Fruit fly (Drosophila melanogaster): Measurements from ENCODE around the gene Pstk.

Pstk gene

DNA sequence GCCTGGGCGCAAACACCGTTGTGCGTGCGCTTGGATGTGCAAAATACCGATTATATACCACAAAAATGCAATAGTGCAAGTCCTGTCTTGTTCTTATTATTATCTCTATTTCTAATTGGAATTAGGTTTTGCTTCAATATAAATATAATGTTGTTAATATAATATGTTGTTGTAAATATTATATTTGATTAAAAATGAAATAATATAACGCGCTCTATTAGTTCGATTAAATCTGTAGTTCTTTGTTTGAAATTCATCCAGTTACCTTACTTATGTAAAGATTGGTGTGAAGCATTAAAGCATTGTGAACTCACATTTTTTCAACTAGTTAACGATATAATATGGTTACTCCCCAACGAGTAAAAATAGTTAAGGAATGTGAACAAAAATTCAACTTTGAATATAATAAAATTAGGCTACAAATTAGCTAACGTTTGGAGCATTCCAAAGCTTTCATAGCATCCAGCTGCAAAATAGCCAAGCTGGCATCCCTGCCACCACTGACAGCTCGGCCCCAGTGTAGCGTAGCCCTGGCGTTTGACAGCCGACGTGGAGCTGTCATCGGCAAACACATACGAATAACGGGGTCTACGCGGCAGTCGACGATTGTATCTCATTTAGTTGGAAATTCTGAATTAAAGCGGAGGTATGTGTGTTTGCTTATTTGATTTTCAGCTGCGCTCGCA is 24.6 kb upstream of the Pstk start, which contains the start of the genes CG12237 and Sec61gamma (continued):
- TF ChIP-seq br (GFP tag; optimal IDR thresholded peaks at IDR 0.05), result no peak
- TF ChIP-seq rgr (GFP tag; optimal IDR thresholded peaks at IDR 0.05), result no peak
- peak; percentile 94 for TF ChIP-seq Myc (optimal IDR thresholded peaks at IDR 0.05)
- no peak for TF ChIP-seq lola (GFP tag; optimal IDR thresholded peaks at IDR 0.05)
- TF ChIP-seq dmrt93B (GFP tag; optimal IDR thresholded peaks at IDR 0.05), result no peak
- no peak for TF ChIP-seq ey (GFP tag; optimal IDR thresholded peaks at IDR 0.05)
- TF ChIP-seq psq (GFP tag; optimal IDR thresholded peaks at IDR 0.05), result no peak
- no peak for TF ChIP-seq CG32264 (GFP tag; optimal IDR thresholded peaks at IDR 0.05)
- no peak for TF ChIP-seq OdsH (GFP tag; optimal IDR thresholded peaks at IDR 0.05)
- no peak for TF ChIP-seq CG9705 (GFP tag; optimal IDR thresholded peaks at IDR 0.05)
- no peak for TF ChIP-seq dl (GFP tag; optimal IDR thresholded peaks at IDR 0.05; ENCODE audit: insufficient read depth in 1 of 2, partially characterized antibody in 2 of 2)
- TF ChIP-seq Jra (GFP tag; optimal IDR thresholded peaks at IDR 0.05), result no peak

- no peak for TF ChIP-seq dmrt93B (GFP tag; optimal IDR thresholded peaks at IDR 0.05)
- TF ChIP-seq h (GFP tag; optimal IDR thresholded peaks at IDR 0.05), result no peak
- no peak for TF ChIP-seq Rel (GFP tag; optimal IDR thresholded peaks at IDR 0.05)
- peak; percentile 98 for TF ChIP-seq Rel (tag; optimal IDR thresholded peaks at IDR 0.05)
- no peak for TF ChIP-seq sage (GFP tag; optimal IDR thresholded peaks at IDR 0.05)
- TF ChIP-seq Hr83 (GFP tag; optimal IDR thresholded peaks at IDR 0.05; ENCODE audit: poor library complexity, severe bottlenecking), result no peak
- peak; percentile 50 for TF ChIP-seq Myc (optimal IDR thresholded peaks at IDR 0.05)
Observed at dm6 chrX:19640707-19641248, 22.4 kb upstream of the Pstk start.

- TF ChIP-seq jim (GFP tag; optimal IDR thresholded peaks at IDR 0.05) (no peak), sage (GFP tag; optimal IDR thresholded peaks at IDR 0.05) (no peak), usp (GFP tag; optimal IDR thresholded peaks at IDR 0.05) (no peak), rgr (GFP tag; optimal IDR thresholded peaks at IDR 0.05) (no peak), HLH106 (tag; optimal IDR thresholded peaks at IDR 0.05) (no peak), Mio (GFP tag; optimal IDR thresholded peaks at IDR 0.05) (no peak), Sp1 (GFP tag; optimal IDR thresholded peaks at IDR 0.05) (no peak), pan (optimal IDR thresholded peaks at IDR 0.05) (no peak), Rel (GFP tag; optimal IDR thresholded peaks at IDR 0.05) (no peak), Rel (tag; optimal IDR thresholded peaks at IDR 0.05) (no peak), CG9705 (GFP tag; optimal IDR thresholded peaks at IDR 0.05) (no peak), h (GFP tag; optimal IDR thresholded peaks at IDR 0.05) (no peak), sv (GFP tag; optimal IDR thresholded peaks at IDR 0.05) (no peak), foxo (GFP tag; optimal IDR thresholded peaks at IDR 0.05) (no peak), Myc (optimal IDR thresholded peaks at IDR 0.05) (no peak), Vsx2 (GFP tag; optimal IDR thresholded peaks at IDR 0.05; ENCODE audit: partially characterized antibody) (no peak)
Observed at dm6 chrX:19638328-19638940, 20.1 kb upstream of the Pstk start, which contains the start of gene Rcd-1. Rcd-1 (plus strand) TSS chrX:19638767.

- no peak for TF ChIP-seq dmrt93B (GFP tag; optimal IDR thresholded peaks at IDR 0.05)
- no peak for TF ChIP-seq dsf (GFP tag; optimal IDR thresholded peaks at IDR 0.05; ENCODE audit: borderline replicate concordance)
- TF ChIP-seq Abd-B (GFP tag; optimal IDR thresholded peaks at IDR 0.05), result peak; percentile 61
- TF ChIP-seq h (GFP tag; optimal IDR thresholded peaks at IDR 0.05), result peak; percentile 0
- TF ChIP-seq Dif (GFP tag; optimal IDR thresholded peaks at IDR 0.05; ENCODE audit: partially characterized antibody), result peak; percentile 15
- peak; percentile 99 for TF ChIP-seq N (GFP tag; optimal IDR thresholded peaks at IDR 0.05)
Observed at dm6 chrX:19637434-19638327, 19.3 kb upstream of the Pstk start.
